Worm (Caenorhabditis elegans) whole organism, late embryonic: ENCODE results near the gene C10A4.10.

Experiments
- C08G9.2 ChIP-seq: sonication (generic microtip); optimal IDR thresholded peaks from 2 replicates; lab custom pipeline; 2016; ENCODE audit warnings: mild to moderate bottlenecking, missing genetic modification characterization, moderate library complexity, missing compliant biosample characterization
- K02D7.2 ChIP-seq: sonication (generic microtip); optimal IDR thresholded peaks from 2 replicates; lab custom pipeline; 2017; ENCODE audit warnings: mild to moderate bottlenecking, missing genetic modification characterization, missing compliant biosample characterization
- K09A11.1 ChIP-seq: sonication (generic microtip); optimal IDR thresholded peaks from 2 replicates; lab custom pipeline; 2017; ENCODE audit warnings: antibody characterized with exemption, mild to moderate bottlenecking, missing genetic modification characterization, missing compliant biosample characterization; ENCODE audit not compliant: insufficient read depth
- T23F11.4 ChIP-seq: fragments of 200-800 bp; sonication (Bioruptor generic); optimal IDR thresholded peaks from 2 replicates; lab custom pipeline; 2018; ENCODE audit warnings: mild to moderate bottlenecking, missing genetic modification characterization, missing compliant biosample characterization
- Y22D7AL.16 ChIP-seq: sonication (generic microtip); optimal IDR thresholded peaks from 2 replicates; lab custom pipeline; 2016; ENCODE audit warnings: missing genetic modification characterization, missing compliant biosample characterization
- ahr-1 ChIP-seq: sonication (generic microtip); optimal IDR thresholded peaks from 2 replicates; lab custom pipeline; 2016; ENCODE audit warnings: missing genetic modification characterization, missing compliant biosample characterization
- ceh-22 ChIP-seq: sonication (generic microtip); optimal IDR thresholded peaks from 2 replicates; lab custom pipeline; 2017; ENCODE audit warnings: missing biosample characterization, missing genetic modification characterization
- ceh-24 ChIP-seq: sonication (generic microtip); optimal IDR thresholded peaks from 2 replicates; lab custom pipeline; 2016; ENCODE audit warnings: mild to moderate bottlenecking, missing genetic modification characterization, missing compliant biosample characterization
- ceh-30 ChIP-seq: fragments of 150-350 bp; optimal IDR thresholded peaks from 2 replicates; lab custom pipeline; 2014; ENCODE audit warnings: missing biosample characterization, missing genetic modification characterization
- ceh-31 ChIP-seq: sonication (generic microtip); optimal IDR thresholded peaks from 2 replicates; lab custom pipeline; 2016; ENCODE audit warnings: missing genetic modification characterization, missing compliant biosample characterization
- ceh-6 ChIP-seq: fragments of 200-800 bp; sonication (Bioruptor generic); optimal IDR thresholded peaks from 2 replicates; lab custom pipeline; 2018; ENCODE audit warnings: mild to moderate bottlenecking, missing genetic modification characterization, missing compliant biosample characterization
- ceh-9 ChIP-seq: sonication (generic microtip); optimal IDR thresholded peaks from 2 replicates; lab custom pipeline; 2016; ENCODE audit warnings: mild to moderate bottlenecking, missing genetic modification characterization, inconsistent platforms, missing compliant biosample characterization
- dmd-4 ChIP-seq: sonication (generic microtip); optimal IDR thresholded peaks from 2 replicates; lab custom pipeline; 2016; ENCODE audit warnings: borderline replicate concordance, missing genetic modification characterization, missing compliant biosample characterization
- dve-1 ChIP-seq: sonication (generic microtip); optimal IDR thresholded peaks from 2 replicates; lab custom pipeline; 2017; ENCODE audit warnings: antibody characterized with exemption, mild to moderate bottlenecking, missing genetic modification characterization, missing compliant biosample characterization
- ets-4 ChIP-seq: sonication (generic microtip); optimal IDR thresholded peaks from 2 replicates; lab custom pipeline; 2016; ENCODE audit warnings: missing genetic modification characterization, missing compliant biosample characterization
- fax-1 ChIP-seq: sonication (generic microtip); optimal IDR thresholded peaks from 2 replicates; lab custom pipeline; 2016; ENCODE audit warnings: missing genotype, missing genetic modification characterization, missing compliant biosample characterization
- fkh-10 ChIP-seq: fragments of 150-350 bp; optimal IDR thresholded peaks from 2 replicates; lab custom pipeline; 2014; ENCODE audit warnings: missing biosample characterization, missing genetic modification reagents, missing genetic modification characterization
- fkh-6 ChIP-seq: sonication (generic microtip); optimal IDR thresholded peaks from 2 replicates; lab custom pipeline; 2016; ENCODE audit warnings: missing genetic modification characterization, missing compliant biosample characterization
- hlh-13 ChIP-seq: fragments of 200-800 bp; sonication (Bioruptor generic); optimal IDR thresholded peaks from 2 replicates; lab custom pipeline; 2018; ENCODE audit warnings: mild to moderate bottlenecking, missing genetic modification characterization, missing compliant biosample characterization
- hlh-30 ChIP-seq: sonication (generic microtip); optimal IDR thresholded peaks from 2 replicates; lab custom pipeline; 2017; ENCODE audit warnings: antibody characterized with exemption, missing genetic modification characterization, missing compliant biosample characterization; ENCODE audit not compliant: insufficient read depth
- lim-6 ChIP-seq: sonication (generic microtip); optimal IDR thresholded peaks from 2 replicates; lab custom pipeline; 2016; ENCODE audit warnings: missing genetic modification characterization, missing compliant biosample characterization
- lin-11 ChIP-seq: fragments of 200-800 bp; sonication (Bioruptor generic); optimal IDR thresholded peaks from 2 replicates; lab custom pipeline; 2018; ENCODE audit warnings: mild to moderate bottlenecking, missing genetic modification characterization, missing compliant biosample characterization
- nfya-1 ChIP-seq: sonication (generic microtip); optimal IDR thresholded peaks from 2 replicates; lab custom pipeline; 2017; ENCODE audit warnings: missing genetic modification characterization, mild to moderate bottlenecking, missing compliant biosample characterization, antibody characterized with exemption, moderate library complexity
- npax-4 ChIP-seq: sonication (generic microtip); optimal IDR thresholded peaks from 2 replicates; lab custom pipeline; 2016; ENCODE audit warnings: missing genetic modification characterization, missing compliant biosample characterization
- odd-2 ChIP-seq: sonication (generic microtip); optimal IDR thresholded peaks from 2 replicates; lab custom pipeline; 2017; ENCODE audit warnings: antibody characterized with exemption, mild to moderate bottlenecking, missing genetic modification characterization, missing compliant biosample characterization
- pha-2 ChIP-seq: sonication (generic microtip); optimal IDR thresholded peaks from 2 replicates; lab custom pipeline; 2017; ENCODE audit warnings: mild to moderate bottlenecking, missing genetic modification characterization, missing compliant biosample characterization
- pqm-1 ChIP-seq: sonication (generic microtip); optimal IDR thresholded peaks from 2 replicates; lab custom pipeline; 2016; ENCODE audit warnings: missing genetic modification characterization, missing compliant biosample characterization
- pros-1 ChIP-seq: fragments of 150-350 bp; optimal IDR thresholded peaks from 2 replicates; lab custom pipeline; 2014; ENCODE audit warnings: missing biosample characterization, missing genetic modification reagents, missing genetic modification characterization
- ref-2 ChIP-seq: sonication (generic microtip); optimal IDR thresholded peaks from 2 replicates; lab custom pipeline; 2016; ENCODE audit warnings: missing genetic modification characterization, missing compliant biosample characterization
- rnt-1 ChIP-seq: sonication (generic microtip); optimal IDR thresholded peaks from 2 replicates; lab custom pipeline; 2016; ENCODE audit warnings: missing genetic modification characterization, missing compliant biosample characterization
- sox-2 ChIP-seq: fragments of 200-800 bp; sonication (Bioruptor generic); IDR thresholded peaks from 2 replicates; pipeline ENCODE4 v1.3.6; 2022; ENCODE audit warnings: missing genetic modification reagents, missing genetic modification characterization, missing compliant biosample characterization
- sox-4 ChIP-seq: sonication (generic microtip); optimal IDR thresholded peaks from 2 replicates; lab custom pipeline; 2017; ENCODE audit warnings: mild to moderate bottlenecking, missing genetic modification characterization, inconsistent platforms, missing compliant biosample characterization
- syd-9 ChIP-seq: sonication (generic microtip); optimal IDR thresholded peaks from 2 replicates; lab custom pipeline; 2016; ENCODE audit warnings: mild to moderate bottlenecking, missing genetic modification characterization, moderate library complexity, missing compliant biosample characterization
- tbx-2 ChIP-seq: sonication (generic microtip); optimal IDR thresholded peaks from 2 replicates; lab custom pipeline; 2016; ENCODE audit warnings: missing genetic modification characterization, missing compliant biosample characterization
- tbx-7 ChIP-seq: sonication (generic microtip); optimal IDR thresholded peaks from 2 replicates; lab custom pipeline; 2016; ENCODE audit warnings: missing genotype, missing genetic modification characterization, missing compliant biosample characterization
- unc-55 ChIP-seq: sonication (generic microtip); optimal IDR thresholded peaks from 2 replicates; lab custom pipeline; 2017; ENCODE audit warnings: missing biosample characterization, missing genetic modification reagents, missing genetic modification characterization
- unc-86 ChIP-seq: sonication (generic microtip); optimal IDR thresholded peaks from 2 replicates; lab custom pipeline; 2016; ENCODE audit warnings: missing genetic modification characterization, missing compliant biosample characterization

The C10A4.10 gene

DNA sequence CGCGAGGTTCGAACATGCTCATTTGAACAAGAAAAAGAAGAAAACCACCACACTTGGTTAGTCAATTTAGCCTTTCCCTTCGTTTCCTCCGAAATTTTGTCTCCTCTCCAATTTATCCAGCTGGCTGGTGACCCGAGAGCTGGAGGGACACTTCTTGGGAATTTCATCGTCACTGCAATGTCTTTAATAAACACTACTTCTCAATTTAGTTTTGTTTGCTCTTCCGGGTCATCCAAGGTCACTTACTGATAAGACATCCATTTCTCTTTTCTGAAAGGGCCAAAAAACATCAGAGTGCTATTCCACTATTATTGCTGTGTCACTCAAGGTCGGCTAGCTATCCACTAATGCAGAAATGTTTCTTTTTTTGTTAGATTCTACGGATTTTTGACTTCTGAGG is 6.7 kb downstream of the C10A4.10 start, which contains the start of gene C10A4.3:
Gene C10A4.3, plus strand, starts transcription at position 301 of the 400 bp plus-strand sequence.
- no peak for TF ChIP-seq hlh-13 (GFP tag; lab: Kevin White, UChicago)
- no peak for TF ChIP-seq C08G9.2 (tag; lab: Kevin White, UChicago)
- no peak for TF ChIP-seq odd-2 (tag; lab: Kevin White, UChicago)
- TF ChIP-seq K09A11.1: no peak
- TF ChIP-seq dmd-4 (tag; lab: Kevin White, UChicago): no peak
- no peak for TF ChIP-seq hlh-30 (tag; lab: Kevin White, UChicago)
- TF ChIP-seq K02D7.2 (tag; lab: Kevin White, UChicago): no peak
- TF ChIP-seq npax-4 (tag; lab: Kevin White, UChicago): no peak
- TF ChIP-seq lin-11: no peak
- no peak for TF ChIP-seq T23F11.4 (GFP tag; lab: Kevin White, UChicago)
- TF ChIP-seq ceh-6 (GFP tag; lab: Kevin White, UChicago): no peak
- no peak for TF ChIP-seq ceh-30 (tag; lab: Kevin White, UChicago)
- no peak for TF ChIP-seq tbx-7 (tag; lab: Kevin White, UChicago)
- TF ChIP-seq fkh-6 (tag; lab: Kevin White, UChicago): no peak
- TF ChIP-seq ceh-24 (tag; lab: Kevin White, UChicago): no peak
- no peak for TF ChIP-seq ref-2 (tag; lab: Kevin White, UChicago)
- TF ChIP-seq Y22D7AL.16 (tag; lab: Kevin White, UChicago): no peak
- no peak for TF ChIP-seq fkh-10 (GFP tag; lab: Kevin White, UChicago)

ce11 chrX:7407749-7408148 is 9.1 kb downstream of the C10A4.10 start:
- TF ChIP-seq ceh-9 (tag; lab: Kevin White, UChicago) (no peak), K02D7.2 (tag; lab: Kevin White, UChicago) (no peak), ceh-22 (no peak), hlh-13 (GFP tag; lab: Kevin White, UChicago) (no peak), dve-1 (tag; lab: Kevin White, UChicago) (no peak), npax-4 (tag; lab: Kevin White, UChicago) (no peak), unc-86 (tag; lab: Kevin White, UChicago) (no peak), pros-1 (tag; lab: Kevin White, UChicago) (no peak), sox-4 (tag; lab: Kevin White, UChicago) (no peak), ceh-6 (GFP tag; lab: Kevin White, UChicago) (no peak), syd-9 (tag; lab: Kevin White, UChicago) (no peak), sox-2 (GFP tag; lab: Robert Waterston, UW) (no peak), rnt-1 (tag; lab: Kevin White, UChicago) (no peak), nfya-1 (tag; lab: Kevin White, UChicago) (no peak), ceh-30 (tag; lab: Kevin White, UChicago) (no peak), ets-4 (tag; lab: Kevin White, UChicago) (no peak), fax-1 (no peak)

ce11 chrX:7409030-7409429 is 10.3 kb downstream of the C10A4.10 start:
- no peak for TF ChIP-seq tbx-2 (tag; lab: Kevin White, UChicago)
- TF ChIP-seq, all 69 proteins: peak for 0

DNA sequence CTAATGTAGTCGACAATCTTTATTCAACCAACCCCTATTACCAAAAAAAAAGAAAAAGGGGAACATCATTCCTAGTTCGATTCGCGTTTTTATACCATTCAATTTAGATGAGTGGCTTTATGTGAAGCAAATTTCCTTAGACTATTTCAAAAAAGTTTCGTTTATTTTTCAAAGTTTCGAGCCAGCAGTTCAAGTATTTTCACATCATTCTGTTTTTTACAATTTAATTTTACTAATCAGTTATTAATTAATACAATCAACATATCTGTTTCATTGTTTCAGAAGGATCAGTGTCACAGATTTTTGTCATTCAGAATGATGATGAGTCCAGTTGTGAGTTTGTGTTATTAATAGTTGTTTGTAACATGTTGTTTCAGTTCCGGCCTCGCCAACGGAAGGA is 11.3 kb downstream of the C10A4.10 start, which contains the start of gene C10A4.2:
Gene C10A4.2, plus strand, starts transcription at position 301 of the 400 bp plus-strand sequence.
- TF ChIP-seq fkh-6 (tag; lab: Kevin White, UChicago) (no peak), ceh-31 (tag; lab: Kevin White, UChicago) (no peak), unc-86 (tag; lab: Kevin White, UChicago) (no peak), unc-55 (GFP tag; lab: Kevin White, UChicago) (no peak), pros-1 (tag; lab: Kevin White, UChicago) (no peak), C08G9.2 (tag; lab: Kevin White, UChicago) (no peak), lim-6 (tag; lab: Kevin White, UChicago) (no peak), ahr-1 (tag; lab: Kevin White, UChicago) (no peak), pha-2 (no peak), pqm-1 (tag; lab: Kevin White, UChicago) (no peak)
